Fruit fly (Drosophila melanogaster) whole organism, embryonic: ENCODE measurements around the gene Girdin.
A peak's percentile ranks its signal among the peaks of the same experiment; 100 is the strongest.

Experiments
- BEAF-32 ChIP-seq: fragments of 200-800 bp; sonication (Bioruptor generic); optimal IDR thresholded peaks from 3 replicates; lab custom pipeline; 2017; ENCODE audit warnings: missing biosample characterization, missing genetic modification characterization, mild to moderate bottlenecking, moderate library complexity, missing genetic modification reagents
- Blimp-1 ChIP-seq: fragments of 200-800 bp; sonication (Bioruptor generic); optimal IDR thresholded peaks from 3 replicates; lab custom pipeline; 2018; ENCODE audit warnings: missing biosample characterization, missing genetic modification characterization, mild to moderate bottlenecking, moderate library complexity, missing genetic modification reagents
- CG10274 ChIP-seq: fragments of 200-800 bp; sonication (Bioruptor generic); optimal IDR thresholded peaks from 3 replicates; lab custom pipeline; 2017; ENCODE audit warnings: missing biosample characterization, mild to moderate bottlenecking, missing genetic modification characterization
- CG11504 ChIP-seq: fragments of 200-800 bp; sonication (Bioruptor generic); optimal IDR thresholded peaks from 3 replicates; lab custom pipeline; 2019; ENCODE audit warnings: missing biosample characterization, mild to moderate bottlenecking, missing genetic modification characterization, moderate library complexity
- CG12236 ChIP-seq: fragments of 200-800 bp; sonication (Bioruptor generic); optimal IDR thresholded peaks from 2 replicates; lab custom pipeline; 2016; ENCODE audit warnings: missing biosample characterization, missing genetic modification characterization
- CG12391 ChIP-seq: fragments of 200-800 bp; sonication (Bioruptor generic); optimal IDR thresholded peaks from 3 replicates; lab custom pipeline; 2018; ENCODE audit warnings: missing biosample characterization, mild to moderate bottlenecking, missing genetic modification characterization, moderate library complexity
- CG13424 ChIP-seq: fragments of 200-800 bp; sonication (Bioruptor generic); optimal IDR thresholded peaks from 2 replicates; lab custom pipeline; 2019; ENCODE audit warnings: missing biosample characterization, mild to moderate bottlenecking, missing genetic modification characterization, moderate library complexity
- CG14050 ChIP-seq: fragments of 200-800 bp; sonication (Bioruptor generic); IDR thresholded peaks from 3 replicates; pipeline ENCODE4 v1.3.6; 2022; ENCODE audit warnings: missing biosample characterization, missing genetic modification characterization
- CG16815 ChIP-seq: fragments of 200-800 bp; sonication (Bioruptor generic); optimal IDR thresholded peaks from 3 replicates; lab custom pipeline; 2017; ENCODE audit warnings: missing biosample characterization, mild to moderate bottlenecking, missing genetic modification characterization
- CG17328 ChIP-seq: fragments of 200-800 bp; sonication (Bioruptor generic); IDR thresholded peaks from 2 replicates; pipeline ENCODE4 v1.3.6; 2022; ENCODE audit warnings: missing biosample characterization, missing genetic modification characterization
- CG18764 ChIP-seq: fragments of 200-800 bp; sonication (Bioruptor generic); optimal IDR thresholded peaks from 3 replicates; lab custom pipeline; 2016; ENCODE audit warnings: missing biosample characterization, missing genetic modification characterization
- CG30403 ChIP-seq: fragments of 200-800 bp; sonication (Bioruptor generic); optimal IDR thresholded peaks from 3 replicates; lab custom pipeline; 2016; ENCODE audit warnings: missing biosample characterization, missing genetic modification characterization
- CG34422 ChIP-seq: fragments of 200-800 bp; sonication (Bioruptor generic); IDR thresholded peaks from 3 replicates; pipeline ENCODE4 v1.3.6; 2022; ENCODE audit warnings: missing biosample characterization, missing genetic modification characterization
- CG3995 ChIP-seq: fragments of 200-800 bp; sonication (Bioruptor generic); optimal IDR thresholded peaks from 3 replicates; lab custom pipeline; 2016; ENCODE audit warnings: missing biosample characterization, missing genetic modification characterization
- CG42726 ChIP-seq: fragments of 200-800 bp; sonication (Bioruptor generic); IDR thresholded peaks from 2 replicates; pipeline ENCODE4 v1.3.6; 2022; ENCODE audit warnings: missing biosample characterization, missing genetic modification characterization; ENCODE audit not compliant: partially characterized antibody
- CG6254 ChIP-seq: fragments of 200-800 bp; sonication (Bioruptor generic); optimal IDR thresholded peaks from 3 replicates; lab custom pipeline; 2017; ENCODE audit warnings: mild to moderate bottlenecking, missing biosample characterization, missing genetic modification reagents, missing genetic modification characterization
- CG6765 ChIP-seq: fragments of 200-800 bp; sonication (Bioruptor generic); optimal IDR thresholded peaks from 3 replicates; lab custom pipeline; 2017; ENCODE audit warnings: missing biosample characterization, mild to moderate bottlenecking, missing genetic modification characterization
- CG7271 ChIP-seq: fragments of 200-800 bp; sonication (Bioruptor generic); optimal IDR thresholded peaks from 2 replicates; lab custom pipeline; 2018; ENCODE audit warnings: missing biosample characterization, mild to moderate bottlenecking, missing genetic modification characterization, moderate library complexity
- CG7556 ChIP-seq: fragments of 200-800 bp; sonication (Bioruptor generic); optimal IDR thresholded peaks from 2 replicates; lab custom pipeline; 2017; ENCODE audit warnings: missing biosample characterization, mild to moderate bottlenecking, missing genetic modification characterization
- CG7745 ChIP-seq: fragments of 200-800 bp; sonication (Bioruptor generic); optimal IDR thresholded peaks from 2 replicates; lab custom pipeline; 2018; ENCODE audit warnings: missing biosample characterization, mild to moderate bottlenecking, missing genetic modification characterization, moderate library complexity
- D ChIP-seq, 2 experiments: fragments of 200-800 bp in 1 of 2; fragments of >200 bp in 1 of 2; sonication (Bioruptor generic) in 1 of 2; optimal IDR thresholded peaks; 2 replicates in 1 of 2; 3 replicates in 1 of 2; lab custom pipeline; 2017; ENCODE audit warnings: mild to moderate bottlenecking in 1 of 2, missing biosample characterization in 1 of 2, missing genetic modification characterization in 1 of 2, missing genetic modification reagents in 1 of 2
- HLHmδ ChIP-seq: fragments of 200-800 bp; sonication (Bioruptor generic); optimal IDR thresholded peaks from 2 replicates; lab custom pipeline; 2018; ENCODE audit warnings: missing biosample characterization, mild to moderate bottlenecking, missing genetic modification characterization, moderate library complexity
- MTF-1 ChIP-seq: fragments of 200-800 bp; sonication (Bioruptor generic); optimal IDR thresholded peaks from 2 replicates; lab custom pipeline; 2018; ENCODE audit warnings: missing biosample characterization, mild to moderate bottlenecking, missing genetic modification characterization, borderline replicate concordance
- Mes4 ChIP-seq: fragments of 200-800 bp; sonication (Bioruptor generic); optimal IDR thresholded peaks from 2 replicates; lab custom pipeline; 2016; ENCODE audit warnings: missing biosample characterization, missing genetic modification characterization
- Mrtf ChIP-seq: fragments of 200-800 bp; sonication (Bioruptor generic); IDR thresholded peaks from 3 replicates; pipeline ENCODE4 v1.3.6; 2022; ENCODE audit warnings: missing biosample characterization, missing genetic modification characterization
- Neu2 ChIP-seq: fragments of 200-800 bp; sonication (Bioruptor generic); optimal IDR thresholded peaks from 3 replicates; lab custom pipeline; 2016; ENCODE audit warnings: missing biosample characterization, missing genetic modification characterization, borderline replicate concordance
- Nf-YB ChIP-seq: fragments of 200-800 bp; sonication (Bioruptor generic); optimal IDR thresholded peaks from 3 replicates; lab custom pipeline; 2019; ENCODE audit warnings: missing biosample characterization, mild to moderate bottlenecking, missing genetic modification characterization, moderate library complexity
- TFAM ChIP-seq: fragments of 200-800 bp; sonication (Bioruptor generic); optimal IDR thresholded peaks from 2 replicates; lab custom pipeline; 2017; ENCODE audit warnings: missing biosample characterization, missing genetic modification characterization, inconsistent platforms
- ash1 ChIP-seq: fragments of 200-800 bp; sonication (Bioruptor generic); optimal IDR thresholded peaks from 2 replicates; lab custom pipeline; 2018; ENCODE audit warnings: missing biosample characterization, mild to moderate bottlenecking, missing genetic modification characterization
- crc ChIP-seq: fragments of 200-800 bp; sonication (Bioruptor generic); optimal IDR thresholded peaks from 2 replicates; lab custom pipeline; 2016; ENCODE audit warnings: missing biosample characterization, missing genetic modification characterization
- dmrt99B ChIP-seq: fragments of 200-800 bp; sonication (Bioruptor generic); optimal IDR thresholded peaks from 2 replicates; lab custom pipeline; 2018; ENCODE audit warnings: missing biosample characterization, mild to moderate bottlenecking, missing genetic modification characterization, moderate library complexity
- en ChIP-seq: fragments of 200-800 bp; sonication (Bioruptor generic); optimal IDR thresholded peaks from 2 replicates; lab custom pipeline; 2016; ENCODE audit warnings: missing biosample characterization, missing genetic modification characterization
- esg ChIP-seq: fragments of 200-800 bp; sonication (Bioruptor generic); conservative IDR thresholded peaks from 2 replicates; pipeline ENCODE4 v1.3.6; 2022; ENCODE audit warnings: missing biosample characterization, missing genetic modification characterization
- fru ChIP-seq: fragments of >200 bp; optimal IDR thresholded peaks from 2 replicates; lab custom pipeline; 2017
- ftz-f1 ChIP-seq: fragments of 200-800 bp; sonication (Bioruptor generic); optimal IDR thresholded peaks from 2 replicates; lab custom pipeline; 2016; ENCODE audit warnings: missing biosample characterization, missing genetic modification characterization
- hbn ChIP-seq: fragments of 200-800 bp; sonication (Bioruptor generic); IDR thresholded peaks from 2 replicates; pipeline ENCODE4 v1.3.6; 2022; ENCODE audit warnings: missing biosample characterization, missing genetic modification characterization; ENCODE audit not compliant: partially characterized antibody
- ken ChIP-seq: fragments of 200-800 bp; sonication (Bioruptor generic); IDR thresholded peaks from 3 replicates; pipeline ENCODE4 v1.3.6; 2022; ENCODE audit warnings: missing biosample characterization, missing genetic modification characterization
- lmd ChIP-seq: fragments of 200-800 bp; sonication (Bioruptor generic); IDR thresholded peaks from 2 replicates; pipeline ENCODE4 v1.3.6; 2022; ENCODE audit warnings: missing biosample characterization, missing genetic modification characterization
- lola ChIP-seq, 3 experiments: fragments of >200 bp in 2 of 3; fragments of 200-800 bp in 1 of 3; sonication (Bioruptor generic) in 1 of 3; optimal IDR thresholded peaks; 2 replicates each; lab custom pipeline; 2017 to 2019; ENCODE audit warnings: missing biosample characterization in 3 of 3, missing genetic modification characterization in 3 of 3, mild to moderate bottlenecking in 1 of 3, moderate library complexity in 1 of 3
- mld ChIP-seq: fragments of 200-800 bp; sonication (Bioruptor generic); IDR thresholded peaks from 3 replicates; pipeline ENCODE4 v1.3.6; 2022; ENCODE audit warnings: missing biosample characterization, missing genetic modification characterization; ENCODE audit not compliant: partially characterized antibody
- nau ChIP-seq: fragments of 200-800 bp; sonication (Bioruptor generic); optimal IDR thresholded peaks from 3 replicates; lab custom pipeline; 2017; ENCODE audit warnings: missing biosample characterization, mild to moderate bottlenecking, missing genetic modification characterization, missing genetic modification reagents
- psq ChIP-seq: fragments of 200-800 bp; sonication (Bioruptor generic); optimal IDR thresholded peaks from 2 replicates; lab custom pipeline; 2017; ENCODE audit warnings: missing biosample characterization, missing genetic modification characterization
- pzg ChIP-seq: fragments of 200-800 bp; sonication (Bioruptor generic); optimal IDR thresholded peaks from 3 replicates; lab custom pipeline; 2018; ENCODE audit warnings: missing biosample characterization, mild to moderate bottlenecking, missing genetic modification characterization, moderate library complexity
- sim ChIP-seq: fragments of 200-800 bp; sonication (Bioruptor generic); IDR thresholded peaks from 2 replicates; pipeline ENCODE4 v1.3.6; 2022; ENCODE audit warnings: missing biosample characterization, missing genetic modification characterization
- ssp ChIP-seq: fragments of 200-800 bp; sonication (Bioruptor generic); IDR thresholded peaks from 2 replicates; pipeline ENCODE4 v1.3.6; 2022; ENCODE audit warnings: missing biosample characterization, missing genetic modification characterization
- zfh1 ChIP-seq: fragments of 200-800 bp; sonication (Bioruptor generic); IDR thresholded peaks from 3 replicates; pipeline ENCODE4 v1.3.6; 2022; ENCODE audit warnings: missing biosample characterization, missing genetic modification characterization
- zfh2 ChIP-seq: fragments of 200-800 bp; sonication (Bioruptor generic); optimal IDR thresholded peaks from 2 replicates; lab custom pipeline; 2016; ENCODE audit warnings: missing biosample characterization, missing genetic modification characterization

Gene Girdin

DNA sequence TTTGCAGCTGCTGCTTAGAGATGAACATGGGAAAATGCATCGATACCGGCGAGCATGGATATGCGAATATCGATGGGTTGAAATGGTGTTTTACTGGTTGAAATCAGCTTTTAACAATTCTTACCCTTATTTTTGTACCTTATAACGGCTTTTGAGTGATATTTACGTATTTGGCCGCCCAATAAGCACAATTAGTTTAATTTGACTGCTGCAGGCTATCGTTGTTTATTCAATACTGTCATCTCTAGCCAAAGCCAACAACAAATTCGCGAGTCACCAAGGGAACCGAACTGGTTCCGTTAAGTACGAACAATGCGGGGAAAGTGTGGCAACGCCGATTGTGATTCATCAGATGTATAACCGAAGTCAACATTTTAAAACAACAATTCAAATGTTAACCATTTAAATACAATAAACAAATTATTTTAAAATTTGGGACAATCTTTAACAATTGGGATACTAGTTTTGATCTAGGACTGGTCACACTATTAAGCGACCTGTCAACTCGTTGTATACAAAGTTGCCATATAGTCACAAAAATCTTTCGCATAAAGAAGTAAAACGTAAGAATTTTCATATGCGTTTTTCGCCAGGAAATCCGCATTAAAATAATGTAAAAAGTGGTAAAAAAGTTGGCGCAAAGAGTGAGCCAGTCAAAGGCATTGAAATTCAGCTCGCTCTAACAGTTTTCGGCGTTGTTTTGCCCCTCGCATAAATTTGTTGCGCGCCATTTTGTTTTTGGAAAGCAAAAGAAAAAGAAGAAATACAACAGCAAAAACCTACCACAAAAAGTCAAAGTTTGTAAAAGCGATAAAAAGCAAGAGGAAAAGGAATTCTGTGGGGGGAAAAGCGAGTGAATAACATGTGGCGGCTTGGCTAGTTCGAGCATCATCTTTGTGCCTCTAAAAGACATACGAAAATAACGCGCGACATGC is 30.3 kb upstream of the Girdin start, which contains the start of the genes Usp5 and BtbVII (continued):
- TF ChIP-seq D (optimal IDR thresholded peaks at IDR 0.05; lab: Kevin White, UChicago) (no peak), D (GFP tag; optimal IDR thresholded peaks at IDR 0.05; lab: Kevin White, UChicago) (peak; percentile 28), CG12391 (peak; percentile 67), dmrt99B (tag; lab: Kevin White, UChicago) (no peak), MTF-1 (no peak), CG30403 (GFP tag; lab: Kevin White, UChicago) (peak; percentile 69), CG3995 (peak; percentile 29), ssp (GFP tag; lab: Robert Waterston, UW) (peak; percentile 54), CG7271 (tag; lab: Kevin White, UChicago) (no peak), Nf-YB (GFP tag; lab: Kevin White, UChicago) (peak; percentile 34), nau (GFP tag; lab: Kevin White, UChicago) (no peak), lola (GFP tag; optimal IDR thresholded peaks at IDR 0.05; lab: Kevin White, UChicago) (peak in 1 of 3 experiments; percentile 55), sim (GFP tag; lab: Robert Waterston, UW) (0 out of 2 replicates have a peak, but pooled peaks have one; percentile 7), CG13424 (tag; lab: Kevin White, UChicago) (peak; percentile 64), BEAF-32 (peak; percentile 95), Neu2 (GFP tag; lab: Kevin White, UChicago) (no peak), psq (GFP tag; lab: Kevin White, UChicago) (no peak), CG10274 (GFP tag; lab: Kevin White, UChicago) (no peak), hbn (GFP tag; lab: Robert Waterston, UW) (peak; percentile 97), CG7745 (no peak), ken (GFP tag; lab: Robert Waterston, UW) (no peak), mld (GFP tag; lab: Robert Waterston, UW) (peak; percentile 90), HLHmδ (GFP tag; lab: Kevin White, UChicago) (no peak), ash1 (GFP tag; lab: Kevin White, UChicago) (no peak), CG17328 (GFP tag; lab: Robert Waterston, UW) (peak; percentile 30; the same call in 1 of the 2 replicates), zfh2 (GFP tag; lab: Kevin White, UChicago) (peak; percentile 72), zfh1 (peak; percentile 62), pzg (GFP tag; lab: Kevin White, UChicago) (peak; percentile 91), lmd (GFP tag; lab: Robert Waterston, UW) (peak; percentile 45; the same call in 1 of the 2 replicates), esg (GFP tag; lab: Robert Waterston, UW) (no peak), CG16815 (GFP tag; lab: Kevin White, UChicago) (peak; percentile 17), fru (lab: Kevin White, UChicago) (no peak), CG6254 (no peak), crc (GFP tag; lab: Kevin White, UChicago) (peak; percentile 22), CG7556 (GFP tag; lab: Kevin White, UChicago) (no peak), en (GFP tag; lab: Kevin White, UChicago) (no peak), Blimp-1 (GFP tag; lab: Kevin White, UChicago) (no peak), Mes4 (GFP tag; lab: Kevin White, UChicago) (peak; percentile 9), CG12236 (no peak), CG18764 (GFP tag; lab: Kevin White, UChicago) (peak; percentile 20), Mrtf (GFP tag; lab: Robert Waterston, UW) (peak; percentile 57; the same call in 1 of the 3 replicates), CG42726 (peak; percentile 49; the same call in 1 of the 2 replicates), CG14050 (GFP tag; lab: Robert Waterston, UW) (no peak), CG6765 (GFP tag; lab: Kevin White, UChicago) (peak; percentile 27), TFAM (GFP tag; lab: Kevin White, UChicago) (no peak), CG11504 (no peak), ftz-f1 (peak; percentile 87), CG34422 (GFP tag; lab: Robert Waterston, UW) (peak; percentile 86; the same call in 1 of the 3 replicates)
